Fruit fly (Drosophila melanogaster) whole organism, embryonic: ENCODE data around the gene Mpc1.

ENCODE experiments used
- Ada2b ChIP-seq: fragments of 200-800 bp; sonication (Bioruptor generic); IDR thresholded peaks from 2 replicates; pipeline ENCODE4 v1.3.6; 2022; ENCODE audit warnings: missing biosample characterization, missing genetic modification characterization
- Blimp-1 ChIP-seq: fragments of 200-800 bp; sonication (Bioruptor generic); optimal IDR thresholded peaks from 3 replicates; lab custom pipeline; 2018; ENCODE audit warnings: missing biosample characterization, missing genetic modification characterization, mild to moderate bottlenecking, moderate library complexity, missing genetic modification reagents
- CG10366 ChIP-seq: fragments of 200-800 bp; sonication (Bioruptor generic); IDR thresholded peaks from 2 replicates; pipeline ENCODE4 v1.3.6; 2022; ENCODE audit warnings: missing biosample characterization, missing genetic modification characterization
- CG10431 ChIP-seq: fragments of 200-800 bp; sonication (Bioruptor generic); optimal IDR thresholded peaks from 3 replicates; lab custom pipeline; 2018; ENCODE audit warnings: missing biosample characterization, mild to moderate bottlenecking, missing genetic modification characterization
- CG10959 ChIP-seq: fragments of 200-800 bp; sonication (Bioruptor generic); IDR thresholded peaks from 2 replicates; pipeline ENCODE4 v1.3.6; 2022; ENCODE audit warnings: missing biosample characterization, missing genetic modification characterization
- CG12391 ChIP-seq: fragments of 200-800 bp; sonication (Bioruptor generic); optimal IDR thresholded peaks from 3 replicates; lab custom pipeline; 2018; ENCODE audit warnings: missing biosample characterization, mild to moderate bottlenecking, missing genetic modification characterization, moderate library complexity
- CG13424 ChIP-seq: fragments of 200-800 bp; sonication (Bioruptor generic); optimal IDR thresholded peaks from 2 replicates; lab custom pipeline; 2019; ENCODE audit warnings: missing biosample characterization, mild to moderate bottlenecking, missing genetic modification characterization, moderate library complexity
- CG13775 ChIP-seq: fragments of 200-800 bp; sonication (Bioruptor generic); optimal IDR thresholded peaks from 3 replicates; lab custom pipeline; 2017; ENCODE audit warnings: missing biosample characterization, mild to moderate bottlenecking, missing genetic modification characterization
- CG1602 ChIP-seq: fragments of 200-800 bp; sonication (Bioruptor generic); optimal IDR thresholded peaks from 3 replicates; lab custom pipeline; 2016; ENCODE audit warnings: missing biosample characterization, missing genetic modification characterization
- CG17186 ChIP-seq: fragments of 200-800 bp; sonication (Bioruptor generic); optimal IDR thresholded peaks from 3 replicates; lab custom pipeline; 2017; ENCODE audit warnings: missing biosample characterization, missing genetic modification reagents, missing genetic modification characterization
- CG17829 ChIP-seq: fragments of 200-800 bp; optimal IDR thresholded peaks from 2 replicates; lab custom pipeline; 2019; ENCODE audit warnings: missing biosample characterization, mild to moderate bottlenecking, missing genetic modification characterization, moderate library complexity
- CG18476 ChIP-seq: fragments of 200-800 bp; sonication (Bioruptor generic); optimal IDR thresholded peaks from 2 replicates; lab custom pipeline; 2016; ENCODE audit warnings: missing biosample characterization, mild to moderate bottlenecking, missing genetic modification characterization
- CG2116 ChIP-seq: fragments of 200-800 bp; sonication (Bioruptor generic); optimal IDR thresholded peaks from 3 replicates; lab custom pipeline; 2018; ENCODE audit warnings: missing biosample characterization, mild to moderate bottlenecking, missing genetic modification characterization
- CG32767 ChIP-seq: fragments of 200-800 bp; sonication (Bioruptor generic); IDR thresholded peaks from 2 replicates; pipeline ENCODE4 v1.3.6; 2022; ENCODE audit warnings: missing biosample characterization, missing genetic modification characterization
- CG43689 ChIP-seq: fragments of 200-800 bp; sonication (Bioruptor generic); IDR thresholded peaks from 2 replicates; pipeline ENCODE4 v1.3.6; 2022; ENCODE audit warnings: missing biosample characterization, missing genetic modification characterization
- CG4730 ChIP-seq: fragments of 200-800 bp; sonication (Bioruptor generic); IDR thresholded peaks from 2 replicates; pipeline ENCODE4 v1.3.6; 2022; ENCODE audit warnings: missing biosample characterization, missing genetic modification characterization
- CG6791 ChIP-seq: fragments of 200-800 bp; sonication (Bioruptor generic); IDR thresholded peaks from 3 replicates; pipeline ENCODE4 v1.3.6; 2022; ENCODE audit warnings: missing biosample characterization, missing genetic modification characterization; ENCODE audit not compliant: partially characterized antibody
- CG9609 ChIP-seq: fragments of 200-800 bp; sonication (Bioruptor generic); optimal IDR thresholded peaks from 3 replicates; lab custom pipeline; 2016; ENCODE audit warnings: missing biosample characterization, missing genetic modification characterization
- Ets97D ChIP-seq: fragments of 200-800 bp; sonication (Bioruptor generic); optimal IDR thresholded peaks from 3 replicates; lab custom pipeline; 2016; ENCODE audit warnings: missing biosample characterization, missing genetic modification characterization
- Fer1 ChIP-seq: fragments of 200-800 bp; sonication (Bioruptor generic); optimal IDR thresholded peaks from 2 replicates; lab custom pipeline; 2017; ENCODE audit warnings: missing biosample characterization, mild to moderate bottlenecking, missing genetic modification characterization
- HHEX ChIP-seq: fragments of 200-800 bp; sonication (Bioruptor generic); optimal IDR thresholded peaks from 3 replicates; lab custom pipeline; 2017; ENCODE audit warnings: missing biosample characterization, mild to moderate bottlenecking, missing genetic modification characterization, missing genetic modification reagents
- Hmr ChIP-seq: fragments of 200-800 bp; sonication (Bioruptor generic); optimal IDR thresholded peaks from 3 replicates; lab custom pipeline; 2017; ENCODE audit warnings: mild to moderate bottlenecking, missing biosample characterization, missing genetic modification reagents, missing genetic modification characterization
- Hmx ChIP-seq: fragments of 200-800 bp; sonication (Bioruptor generic); optimal IDR thresholded peaks from 2 replicates; lab custom pipeline; 2016; ENCODE audit warnings: missing biosample characterization, missing genetic modification characterization
- Myb ChIP-seq: fragments of 200-800 bp; sonication (Bioruptor generic); optimal IDR thresholded peaks from 2 replicates; lab custom pipeline; 2016; ENCODE audit warnings: missing biosample characterization, missing genetic modification characterization
- Ssrp ChIP-seq: fragments of 200-800 bp; sonication (Bioruptor generic); optimal IDR thresholded peaks from 2 replicates; lab custom pipeline; 2018; ENCODE audit warnings: missing biosample characterization, mild to moderate bottlenecking, missing genetic modification characterization, moderate library complexity
- Trl ChIP-seq, 3 experiments: fragments of >200 bp in 2 of 3; fragments of 200-800 bp in 1 of 3; sonication (Bioruptor generic) in 1 of 3; optimal IDR thresholded peaks; 2 replicates in 1 of 3; 3 replicates in 2 of 3; lab custom pipeline; 2016 to 2017; ENCODE audit warnings: missing biosample characterization in 1 of 3, missing genetic modification characterization in 1 of 3
- abd-A ChIP-seq: fragments of 200-800 bp; sonication (Bioruptor generic); optimal IDR thresholded peaks from 3 replicates; lab custom pipeline; 2019; ENCODE audit warnings: missing biosample characterization, mild to moderate bottlenecking, missing genetic modification characterization, moderate library complexity
- ac ChIP-seq: fragments of 200-800 bp; sonication (Bioruptor generic); optimal IDR thresholded peaks from 3 replicates; lab custom pipeline; 2017; ENCODE audit warnings: missing biosample characterization, mild to moderate bottlenecking, missing genetic modification characterization
- br ChIP-seq: fragments of >200 bp; optimal IDR thresholded peaks from 2 replicates; lab custom pipeline; 2017
- bsh ChIP-seq, 2 experiments: fragments of 200-800 bp; sonication (Bioruptor generic); optimal IDR thresholded peaks; 2 replicates each; lab custom pipeline; 2017 to 2018; ENCODE audit warnings: mild to moderate bottlenecking in 2 of 2, missing biosample characterization in 2 of 2, missing genetic modification characterization in 2 of 2, moderate library complexity in 1 of 2
- caup ChIP-seq: fragments of 200-800 bp; sonication (Bioruptor generic); optimal IDR thresholded peaks from 3 replicates; lab custom pipeline; 2017; ENCODE audit warnings: missing biosample characterization, mild to moderate bottlenecking, missing genetic modification characterization, moderate library complexity; ENCODE audit not compliant: severe bottlenecking
- cwo ChIP-seq: fragments of 200-800 bp; sonication (Bioruptor generic); optimal IDR thresholded peaks from 3 replicates; lab custom pipeline; 2017; ENCODE audit warnings: missing biosample characterization, missing genetic modification characterization, mild to moderate bottlenecking, moderate library complexity, missing genetic modification reagents
- danr ChIP-seq: fragments of 200-800 bp; sonication (Bioruptor generic); IDR thresholded peaks from 2 replicates; pipeline ENCODE4 v1.3.6; 2022; ENCODE audit warnings: missing biosample characterization, missing genetic modification characterization
- dm ChIP-seq: fragments of 200-800 bp; sonication (Bioruptor generic); optimal IDR thresholded peaks from 3 replicates; lab custom pipeline; 2016; ENCODE audit warnings: missing biosample characterization, missing genetic modification characterization
- emc ChIP-seq: fragments of 200-800 bp; sonication (Bioruptor generic); optimal IDR thresholded peaks from 2 replicates; lab custom pipeline; 2016; ENCODE audit warnings: missing biosample characterization, missing genetic modification characterization
- esg ChIP-seq: fragments of 200-800 bp; sonication (Bioruptor generic); conservative IDR thresholded peaks from 2 replicates; pipeline ENCODE4 v1.3.6; 2022; ENCODE audit warnings: missing biosample characterization, missing genetic modification characterization
- gsb-n ChIP-seq: fragments of 200-800 bp; sonication (Bioruptor generic); optimal IDR thresholded peaks from 3 replicates; lab custom pipeline; 2018; ENCODE audit warnings: missing biosample characterization, mild to moderate bottlenecking, missing genetic modification characterization
- jumu ChIP-seq: fragments of 200-800 bp; sonication (Bioruptor generic); optimal IDR thresholded peaks from 3 replicates; lab custom pipeline; 2016; ENCODE audit warnings: missing biosample characterization, missing genetic modification characterization
- lbe ChIP-seq: fragments of 200-800 bp; sonication (Bioruptor generic); optimal IDR thresholded peaks from 2 replicates; lab custom pipeline; 2016; ENCODE audit warnings: missing biosample characterization, mild to moderate bottlenecking, missing genetic modification characterization
- lilli ChIP-seq: fragments of 200-800 bp; sonication (Bioruptor generic); optimal IDR thresholded peaks from 3 replicates; lab custom pipeline; 2016; ENCODE audit warnings: missing biosample characterization, missing genetic modification characterization
- nmo ChIP-seq: fragments of 200-800 bp; sonication (Bioruptor generic); optimal IDR thresholded peaks from 2 replicates; lab custom pipeline; 2018; ENCODE audit warnings: missing biosample characterization, mild to moderate bottlenecking, missing genetic modification characterization, moderate library complexity
- ranshi ChIP-seq: fragments of 200-800 bp; sonication (Bioruptor generic); IDR thresholded peaks from 2 replicates; pipeline ENCODE4 v1.3.6; 2022; ENCODE audit warnings: missing biosample characterization, missing genetic modification characterization
- row ChIP-seq: fragments of 200-800 bp; sonication (Bioruptor generic); IDR thresholded peaks from 3 replicates; pipeline ENCODE4 v1.3.6; 2022; ENCODE audit warnings: missing biosample characterization, missing genetic modification characterization
- salm ChIP-seq: fragments of 200-800 bp; sonication (Bioruptor generic); optimal IDR thresholded peaks from 2 replicates; lab custom pipeline; 2018; ENCODE audit warnings: missing biosample characterization, mild to moderate bottlenecking, missing genetic modification characterization
- sens ChIP-seq: fragments of 200-800 bp; sonication (Bioruptor generic); peaks from one replicate; lab custom pipeline; 2016; ENCODE audit warnings: missing biosample characterization, missing genetic modification characterization
- sna ChIP-seq: fragments of 200-800 bp; sonication (Bioruptor generic); IDR thresholded peaks from 2 replicates; pipeline ENCODE4 v1.3.6; 2022; ENCODE audit warnings: missing biosample characterization, missing genetic modification characterization; ENCODE audit not compliant: partially characterized antibody
- toy ChIP-seq: fragments of 200-800 bp; sonication (Bioruptor generic); IDR thresholded peaks from 2 replicates; pipeline ENCODE4 v1.3.6; 2022; ENCODE audit warnings: missing biosample characterization, missing genetic modification characterization
- tx ChIP-seq: fragments of 200-800 bp; sonication (Bioruptor generic); optimal IDR thresholded peaks from 2 replicates; lab custom pipeline; 2016; ENCODE audit warnings: missing biosample characterization, missing genetic modification characterization
- unpg ChIP-seq: fragments of 200-800 bp; sonication (Bioruptor generic); optimal IDR thresholded peaks from 3 replicates; lab custom pipeline; 2018; ENCODE audit warnings: missing biosample characterization, mild to moderate bottlenecking, missing genetic modification characterization, moderate library complexity
- wdn ChIP-seq: fragments of 200-800 bp; sonication (Bioruptor generic); IDR thresholded peaks from 2 replicates; pipeline ENCODE4 v1.3.6; 2022; ENCODE audit warnings: missing biosample characterization, missing genetic modification characterization

Mpc1 gene

dm6 chr3R:18913856-18914593, 14.4 kb downstream of the Mpc1 start (continued):
- TF ChIP-seq bsh (GFP tag; optimal IDR thresholded peaks at IDR 0.05; lab: Kevin White, UChicago) (peak; percentile 33 to 43), CG2116 (GFP tag; lab: Kevin White, UChicago) (no peak), Hmx (peak; percentile 39), ac (GFP tag; lab: Kevin White, UChicago) (no peak), lbe (no peak), CG13775 (GFP tag; lab: Kevin White, UChicago) (peak; percentile 45), CG6791 (GFP tag; lab: Robert Waterston, UW) (no peak), Ada2b (GFP tag; lab: Robert Waterston, UW) (no peak), ranshi (GFP tag; lab: Robert Waterston, UW) (0 out of 2 replicates have a peak, but pooled peaks have one; percentile 35), sens (GFP tag; lab: Kevin White, UChicago) (peak; percentile 92), Trl (optimal IDR thresholded peaks at IDR 0.05; lab: Kevin White, UChicago) (peak; percentile 25 to 57), Trl (GFP tag; optimal IDR thresholded peaks at IDR 0.05; lab: Kevin White, UChicago) (no peak), CG10959 (no peak), CG10366 (peak; percentile 23; the same call in 1 of the 2 replicates), CG10431 (GFP tag; lab: Kevin White, UChicago) (no peak), Myb (no peak), Hmr (GFP tag; lab: Kevin White, UChicago) (no peak), CG9609 (GFP tag; lab: Kevin White, UChicago) (no peak), CG13424 (tag; lab: Kevin White, UChicago) (peak; percentile 31), nmo (GFP tag; lab: Kevin White, UChicago) (no peak), wdn (GFP tag; lab: Robert Waterston, UW) (no peak), Ssrp (peak; percentile 8), Fer1 (GFP tag; lab: Kevin White, UChicago) (no peak), caup (GFP tag; lab: Kevin White, UChicago) (no peak), emc (GFP tag; lab: Kevin White, UChicago) (no peak), CG17829 (tag; lab: Kevin White, UChicago) (no peak), Blimp-1 (no peak), CG43689 (GFP tag; lab: Robert Waterston, UW) (no peak), jumu (GFP tag; lab: Kevin White, UChicago) (no peak), sna (GFP tag; lab: Robert Waterston, UW) (peak; percentile 1; the same call in 1 of the 2 replicates), dm (GFP tag; lab: Kevin White, UChicago) (no peak), br (no peak), esg (GFP tag; lab: Robert Waterston, UW) (no peak), unpg (no peak), CG12391 (no peak), row (peak; percentile 37; the same call in 2 of the 3 replicates), CG18476 (GFP tag; lab: Kevin White, UChicago) (no peak), toy (GFP tag; lab: Robert Waterston, UW) (no peak), lilli (no peak), CG1602 (no peak), CG17186 (GFP tag; lab: Kevin White, UChicago) (no peak), gsb-n (tag; lab: Kevin White, UChicago) (no peak), cwo (GFP tag; lab: Kevin White, UChicago) (no peak), tx (GFP tag; lab: Kevin White, UChicago) (no peak), CG4730 (no peak), abd-A (tag; lab: Kevin White, UChicago) (no peak), salm (tag; lab: Kevin White, UChicago) (no peak), danr (GFP tag; lab: Robert Waterston, UW) (no peak), Ets97D (no peak), HHEX (GFP tag; lab: Kevin White, UChicago) (no peak), CG32767 (GFP tag; lab: Robert Waterston, UW) (no peak)
